Fruit fly (Drosophila melanogaster) S2 (cell line): ENCODE measurements around the gene peng.

Experiments used
- CG8478 ChIP-seq: fragments of >200 bp; optimal IDR thresholded peaks from 2 replicates; lab custom pipeline; 2018
- CTCF ChIP-seq, 2 experiments: fragments of >200 bp; optimal IDR thresholded peaks; 2 replicates each; lab custom pipeline; 2018

- TF ChIP-seq CG8478 (lab: Kevin White, UChicago) = no peak
- peak in 1 of 2 experiments; percentile 23 for TF ChIP-seq CTCF (optimal IDR thresholded peaks at IDR 0.05; lab: Kevin White, UChicago)
Measured at dm6 chrX:21323933-21324688, 25.5 kb downstream of the peng start, which contains the start of the genes Dd and CG1486.
